Fruit fly (Drosophila melanogaster): Measurements from ENCODE around the gene CG42266.
A peak's percentile ranks its signal among the peaks of the same experiment; 100 is the strongest.

dm6 chr2L:16307026-16307703 is 33.0 kb downstream of the CG42266 start, which contains the start of the genes CG5861 and Syx5:
- TF ChIP-seq Pdp1 (GFP tag; optimal IDR thresholded peaks at IDR 0.05), result peak in 1 of 2 experiments; percentile 42
- TF ChIP-seq Nf-YA (GFP tag; IDR thresholded peaks at IDR 0.05), result no peak
- TF ChIP-seq Trl (optimal IDR thresholded peaks at IDR 0.05), result no peak
- no peak for TF ChIP-seq Trl (GFP tag; optimal IDR thresholded peaks at IDR 0.05)
- TF ChIP-seq chm (GFP tag; IDR thresholded peaks at IDR 0.05), result no peak
- no peak for TF ChIP-seq Usf (GFP tag; optimal IDR thresholded peaks at IDR 0.05)
- TF ChIP-seq Hr78 (GFP tag; optimal IDR thresholded peaks at IDR 0.05), result peak in 1 of 2 experiments; percentile 18

All from whole organism, embryonic.